Worm (Caenorhabditis elegans) whole organism, L4 larva: ENCODE measurements around the gene ghi-1.
A peak's percentile ranks its signal among the peaks of the same experiment; 100 is the strongest.

Experiments
- D1046.2 ChIP-seq: fragments of 200-800 bp; sonication (Bioruptor generic); IDR thresholded peaks from 2 replicates; pipeline ENCODE4 v1.3.6; 2022; ENCODE audit warnings: missing genetic modification characterization, missing compliant biosample characterization
- F10B5.3 ChIP-seq: sonication (generic microtip); optimal IDR thresholded peaks from 2 replicates; lab custom pipeline; 2016; ENCODE audit warnings: mild to moderate bottlenecking, missing genetic modification characterization, missing compliant biosample characterization
- F37D6.2 ChIP-seq: sonication (generic microtip); optimal IDR thresholded peaks from 2 replicates; lab custom pipeline; 2016; ENCODE audit warnings: mild to moderate bottlenecking, missing genetic modification characterization, missing compliant biosample characterization
- T26A8.4 ChIP-seq: fragments of 200-800 bp; sonication (Bioruptor generic); IDR thresholded peaks from 2 replicates; pipeline ENCODE4 v1.3.6; 2022; ENCODE audit warnings: missing genetic modification characterization, missing compliant biosample characterization
- Y5F2A.4 ChIP-seq: fragments of 200-800 bp; sonication (Bioruptor generic); optimal IDR thresholded peaks from 2 replicates; lab custom pipeline; 2018; ENCODE audit warnings: mild to moderate bottlenecking, missing genetic modification characterization, missing compliant biosample characterization
- Y75B8A.6 ChIP-seq: fragments of 200-800 bp; sonication (Bioruptor generic); IDR thresholded peaks from 2 replicates; pipeline ENCODE4 v1.3.6; 2022; ENCODE audit warnings: missing genetic modification reagents, missing genetic modification characterization, missing compliant biosample characterization
- aly-2 ChIP-seq: sonication (generic microtip); optimal IDR thresholded peaks from 2 replicates; lab custom pipeline; 2018; ENCODE audit warnings: missing biosample characterization, missing genetic modification characterization
- ama-1 ChIP-seq: fragments of 150-350 bp; optimal IDR thresholded peaks from 2 replicates; lab custom pipeline; 2014; ENCODE audit warnings: inconsistent platforms, mixed read lengths
- attf-4 ChIP-seq: sonication (generic microtip); optimal IDR thresholded peaks from 3 replicates; lab custom pipeline; 2017; ENCODE audit warnings: missing biosample characterization, missing genetic modification characterization
- ceh-44 ChIP-seq: fragments of 200-800 bp; sonication (Bioruptor generic); IDR thresholded peaks from 2 replicates; pipeline ENCODE4 v1.3.6; 2022; ENCODE audit warnings: missing genetic modification reagents, missing genetic modification characterization, missing compliant biosample characterization
- ctbp-1 ChIP-seq: fragments of 200-800 bp; sonication (Bioruptor generic); IDR thresholded peaks from 2 replicates; pipeline ENCODE4 v1.3.6; 2022; ENCODE audit warnings: missing genetic modification reagents, missing genetic modification characterization, missing compliant biosample characterization
- daf-16 ChIP-seq, 3 experiments: sonication (generic microtip); optimal IDR thresholded peaks; 2 replicates each; lab custom pipeline; 2016 to 2017; ENCODE audit warnings: missing genetic modification characterization in 3 of 3, missing genetic modification reagents in 3 of 3, mild to moderate bottlenecking in 2 of 3, missing compliant biosample characterization in 2 of 3, missing biosample characterization in 1 of 3, moderate library complexity in 1 of 3
- dpl-1 ChIP-seq: fragments of 150-350 bp; optimal IDR thresholded peaks from 2 replicates; lab custom pipeline; 2014; ENCODE audit warnings: missing biosample characterization, missing genetic modification reagents, missing genetic modification characterization
- dve-1 ChIP-seq: sonication (generic microtip); optimal IDR thresholded peaks from 2 replicates; lab custom pipeline; 2017; ENCODE audit warnings: antibody characterized with exemption, mild to moderate bottlenecking, missing genetic modification characterization, missing compliant biosample characterization; ENCODE audit not compliant: insufficient read depth
- fkh-10 ChIP-seq: fragments of 150-350 bp; optimal IDR thresholded peaks from 2 replicates; lab custom pipeline; 2014; ENCODE audit warnings: missing biosample characterization, missing genetic modification reagents, missing genetic modification characterization
- fos-1 ChIP-seq: fragments of 150-350 bp; optimal IDR thresholded peaks from 2 replicates; lab custom pipeline; 2014; ENCODE audit warnings: missing biosample characterization, missing genetic modification characterization
- hlh-11 ChIP-seq: fragments of 200-800 bp; sonication (Bioruptor generic); optimal IDR thresholded peaks from 2 replicates; lab custom pipeline; 2018; ENCODE audit warnings: mild to moderate bottlenecking, missing genetic modification characterization, missing compliant biosample characterization
- hlh-30 ChIP-seq: sonication (generic microtip); optimal IDR thresholded peaks from 2 replicates; lab custom pipeline; 2017; ENCODE audit warnings: antibody characterized with exemption, mild to moderate bottlenecking, missing genetic modification characterization, missing compliant biosample characterization; ENCODE audit not compliant: insufficient read depth
- hmg-1.1 ChIP-seq: fragments of 200-800 bp; sonication (Bioruptor generic); IDR thresholded peaks from 2 replicates; pipeline ENCODE4 v1.3.6; 2022; ENCODE audit warnings: missing genetic modification reagents, missing genetic modification characterization, missing compliant biosample characterization
- lim-7 ChIP-seq: fragments of 200-800 bp; sonication (Bioruptor generic); IDR thresholded peaks from 2 replicates; pipeline ENCODE4 v1.3.6; 2022; ENCODE audit warnings: missing genetic modification characterization, missing compliant biosample characterization
- lin-1 ChIP-seq: fragments of 200-800 bp; sonication (Bioruptor generic); IDR thresholded peaks from 2 replicates; pipeline ENCODE4 v1.3.6; 2022; ENCODE audit warnings: missing genetic modification reagents, missing genetic modification characterization, missing compliant biosample characterization
- lin-13 ChIP-seq: fragments of 150-350 bp; optimal IDR thresholded peaks from 2 replicates; lab custom pipeline; 2014; ENCODE audit warnings: missing biosample characterization, missing genetic modification reagents, missing genetic modification characterization
- lin-15B ChIP-seq: fragments of 150-350 bp; sonication (generic microtip); optimal IDR thresholded peaks from 3 replicates; lab custom pipeline; 2014; ENCODE audit warnings: missing biosample characterization, missing genetic modification characterization
- lin-29 ChIP-seq: fragments of 200-800 bp; sonication (Bioruptor generic); IDR thresholded peaks from 2 replicates; pipeline ENCODE4 v1.3.6; 2022; ENCODE audit warnings: missing genetic modification reagents, missing genetic modification characterization, missing compliant biosample characterization
- lin-39 ChIP-seq: fragments of 150-350 bp; optimal IDR thresholded peaks from 2 replicates; lab custom pipeline; 2014; ENCODE audit warnings: missing biosample characterization, missing genetic modification reagents, missing genetic modification characterization
- lir-3 ChIP-seq: sonication (generic microtip); optimal IDR thresholded peaks from 2 replicates; lab custom pipeline; 2016; ENCODE audit warnings: mild to moderate bottlenecking, missing genetic modification characterization, missing compliant biosample characterization
- lsy-2 ChIP-seq, 2 experiments: fragments of 150-350 bp in 1 of 2; sonication (generic microtip) in 1 of 2; optimal IDR thresholded peaks; 2 replicates each; lab custom pipeline; 2014 to 2017; ENCODE audit warnings: missing biosample characterization in 2 of 2, missing genetic modification characterization in 2 of 2
- madf-5 ChIP-seq, 2 experiments: fragments of 200-800 bp; sonication (Bioruptor generic); IDR thresholded peaks; 2 replicates each; pipeline ENCODE4 v1.3.6; 2022; ENCODE audit warnings: missing compliant biosample characterization in 2 of 2, missing genetic modification characterization in 2 of 2
- madf-9 ChIP-seq: fragments of 200-800 bp; sonication (Bioruptor generic); conservative IDR thresholded peaks from 2 replicates; pipeline ENCODE4 v1.3.6; 2022; ENCODE audit warnings: missing genetic modification reagents, missing genetic modification characterization, missing compliant biosample characterization
- mdl-1 ChIP-seq, 2 experiments: fragments of 150-350 bp in 1 of 2; sonication (generic microtip) in 1 of 2; optimal IDR thresholded peaks; 2 replicates each; lab custom pipeline; 2014 to 2017; ENCODE audit warnings: missing biosample characterization in 2 of 2, missing genetic modification characterization in 2 of 2
- mdt-29 ChIP-seq: fragments of 200-800 bp; sonication (Bioruptor generic); IDR thresholded peaks from 2 replicates; pipeline ENCODE4 v1.3.6; 2022; ENCODE audit warnings: missing genetic modification reagents, missing genetic modification characterization, missing compliant biosample characterization
- mes-2 ChIP-seq: sonication (generic microtip); optimal IDR thresholded peaks from 2 replicates; lab custom pipeline; 2016; ENCODE audit warnings: missing genotype, mild to moderate bottlenecking, missing genetic modification characterization, missing compliant biosample characterization; ENCODE audit not compliant: poor library complexity, severe bottlenecking
- mxl-3 ChIP-seq: fragments of 200-800 bp; sonication (Bioruptor generic); optimal IDR thresholded peaks from 2 replicates; lab custom pipeline; 2018; ENCODE audit warnings: mild to moderate bottlenecking, missing genetic modification characterization, missing compliant biosample characterization
- nhr-11 ChIP-seq: fragments of 150-350 bp; optimal IDR thresholded peaks from 2 replicates; lab custom pipeline; 2014; ENCODE audit warnings: missing biosample characterization, missing genetic modification characterization
- nhr-28 ChIP-seq: fragments of 150-350 bp; optimal IDR thresholded peaks from 2 replicates; lab custom pipeline; 2014; ENCODE audit warnings: missing biosample characterization, missing genetic modification characterization
- nhr-41 ChIP-seq: fragments of 200-800 bp; sonication (Bioruptor generic); IDR thresholded peaks from 2 replicates; pipeline ENCODE4 v1.3.6; 2022; ENCODE audit warnings: missing genetic modification reagents, missing genetic modification characterization, missing compliant biosample characterization
- nhr-42 ChIP-seq: fragments of 200-800 bp; sonication (Bioruptor generic); IDR thresholded peaks from 2 replicates; pipeline ENCODE4 v1.3.6; 2022; ENCODE audit warnings: missing genetic modification characterization, missing compliant biosample characterization
- nhr-6 ChIP-seq: fragments of 150-350 bp; optimal IDR thresholded peaks from 2 replicates; lab custom pipeline; 2014; ENCODE audit warnings: missing biosample characterization, missing genetic modification characterization
- nhr-76 ChIP-seq: fragments of 150-350 bp; optimal IDR thresholded peaks from 2 replicates; lab custom pipeline; 2014; ENCODE audit warnings: missing biosample characterization, missing genetic modification characterization
- nhr-77 ChIP-seq: fragments of 150-350 bp; optimal IDR thresholded peaks from 2 replicates; lab custom pipeline; 2014; ENCODE audit warnings: missing biosample characterization, missing genetic modification characterization
- rbr-2 ChIP-seq: sonication (generic microtip); optimal IDR thresholded peaks from 2 replicates; lab custom pipeline; 2016; ENCODE audit warnings: missing genotype, missing genetic modification characterization, missing compliant biosample characterization
- skn-1 ChIP-seq: fragments of 150-350 bp; optimal IDR thresholded peaks from 2 replicates; lab custom pipeline; 2014; ENCODE audit warnings: missing biosample characterization, missing genetic modification characterization
- unc-130 ChIP-seq: sonication (generic microtip); optimal IDR thresholded peaks from 2 replicates; lab custom pipeline; 2016; ENCODE audit warnings: missing genetic modification reagents, missing genetic modification characterization, missing compliant biosample characterization
- unc-62 ChIP-seq, 3 experiments: fragments of 150-350 bp in 1 of 3; sonication (generic microtip); optimal IDR thresholded peaks in 2 of 3; peaks in 1 of 3; 1 replicate in 1 of 3; 2 replicates in 2 of 3; lab custom pipeline; 2014 to 2017; ENCODE audit warnings: missing biosample characterization in 3 of 3, missing genetic modification characterization in 3 of 3, missing genetic modification reagents in 3 of 3, missing genotype in 1 of 3
- zfp-2 ChIP-seq: sonication (generic microtip); optimal IDR thresholded peaks from 2 replicates; lab custom pipeline; 2016; ENCODE audit warnings: mild to moderate bottlenecking, missing genetic modification characterization, missing compliant biosample characterization
- zfp-3 ChIP-seq: fragments of 200-800 bp; sonication (Bioruptor generic); conservative IDR thresholded peaks from 2 replicates; pipeline ENCODE4 v1.3.6; 2022; ENCODE audit warnings: missing genetic modification reagents, missing genetic modification characterization, missing compliant biosample characterization
- ztf-7 ChIP-seq: fragments of 150-350 bp; optimal IDR thresholded peaks from 2 replicates; lab custom pipeline; 2014; ENCODE audit warnings: missing biosample characterization, missing genetic modification characterization

Gene ghi-1

ce11 chrII:11632689-11633088 is 13.9 kb upstream of the ghi-1 start (continued):
- TF ChIP-seq mes-2 (tag; lab: Kevin White, UChicago) (peak; percentile 33), hlh-11 (tag; lab: Kevin White, UChicago) (peak; percentile 53), lsy-2 (tag; optimal IDR thresholded peaks at IDR 0.05; lab: Kevin White, UChicago) (peak in 1 of 2 experiments; percentile 41), mxl-3 (GFP tag; lab: Kevin White, UChicago) (peak; percentile 27)

ce11 chrII:11633509-11633908 is 13.0 kb upstream of the ghi-1 start, which contains the start of gene din-1:
TSS of gene din-1 (minus strand) at chrII:11633609.
- TF ChIP-seq lin-1 (GFP tag; lab: Robert Waterston, UW) = no peak
- no peak for TF ChIP-seq mdt-29 (GFP tag; lab: Robert Waterston, UW)
- no peak for TF ChIP-seq nhr-6 (tag; lab: Kevin White, UChicago)
- no peak for TF ChIP-seq nhr-76
- no peak for TF ChIP-seq hlh-30 (tag; lab: Kevin White, UChicago)
- TF ChIP-seq nhr-42 (GFP tag; lab: Robert Waterston, UW) = no peak
- no peak for TF ChIP-seq lin-15B (tag; lab: Kevin White, UChicago)
- no peak for TF ChIP-seq nhr-77
- TF ChIP-seq mdl-1 (tag; optimal IDR thresholded peaks at IDR 0.05; lab: Kevin White, UChicago) = no peak
- no peak for TF ChIP-seq fkh-10 (GFP tag; lab: Kevin White, UChicago)
- TF ChIP-seq D1046.2 (GFP tag; lab: Robert Waterston, UW) = no peak
- TF ChIP-seq Y75B8A.6 = no peak
- TF ChIP-seq lin-29 (GFP tag; lab: Robert Waterston, UW) = no peak
- no peak for TF ChIP-seq ctbp-1
- no peak for TF ChIP-seq madf-5 (GFP tag; IDR thresholded peaks at IDR 0.05; lab: Robert Waterston, UW)
- no peak for TF ChIP-seq aly-2
- TF ChIP-seq unc-62 (GFP tag; optimal IDR thresholded peaks at IDR 0.05 in 1 of 2; lab: Kevin White, UChicago) = no peak
- TF ChIP-seq unc-62 (tag; optimal IDR thresholded peaks at IDR 0.05; lab: Kevin White, UChicago) = no peak
- TF ChIP-seq, all 104 proteins: peak for 0

- TF ChIP-seq lin-15B (tag; lab: Kevin White, UChicago) (no peak), F10B5.3 (peak; percentile 44), daf-16 (GFP tag; optimal IDR thresholded peaks at IDR 0.05; lab: Kevin White, UChicago) (peak; percentile 4 to 40), daf-16 (tag; optimal IDR thresholded peaks at IDR 0.05; lab: Kevin White, UChicago) (peak; percentile 57), madf-9 (no peak), lin-13 (GFP tag; lab: Kevin White, UChicago) (peak; percentile 66), lir-3 (tag; lab: Kevin White, UChicago) (no peak), skn-1 (tag; lab: Kevin White, UChicago) (no peak), nhr-6 (tag; lab: Kevin White, UChicago) (peak; percentile 78), rbr-2 (tag; lab: Kevin White, UChicago) (peak; percentile 93), ceh-44 (GFP tag; lab: Robert Waterston, UW) (peak; percentile 64; the same call in 1 of the 2 replicates), fos-1 (tag; lab: Kevin White, UChicago) (no peak), mdt-29 (GFP tag; lab: Robert Waterston, UW) (no peak; the same call in 1 of the 2 replicates), nhr-11 (tag; lab: Kevin White, UChicago) (peak; percentile 89), attf-4 (tag; lab: Kevin White, UChicago) (no peak), lin-39 (tag; lab: Kevin White, UChicago) (no peak), nhr-41 (0 out of 2 replicates have a peak, but pooled peaks have one; percentile 25), ama-1 (lab: Kevin White, UChicago) (peak; percentile 74), hmg-1.1 (GFP tag; lab: Robert Waterston, UW) (peak; percentile 97), T26A8.4 (GFP tag; lab: Robert Waterston, UW) (peak; percentile 90), F37D6.2 (peak; percentile 74), zfp-2 (no peak), dve-1 (tag; lab: Kevin White, UChicago) (peak; percentile 85), unc-130 (GFP tag; lab: Kevin White, UChicago) (no peak), ztf-7 (peak; percentile 72), nhr-28 (tag; lab: Kevin White, UChicago) (peak; percentile 84), madf-5 (GFP tag; IDR thresholded peaks at IDR 0.05; lab: Robert Waterston, UW) (no peak), dpl-1 (GFP tag; lab: Kevin White, UChicago) (peak; percentile 60), Y5F2A.4 (GFP tag; lab: Kevin White, UChicago) (no peak), zfp-3 (GFP tag; lab: Robert Waterston, UW) (no peak), lim-7 (no peak)
These were observed 12.4 kb upstream of the ghi-1 start for ce11 chrII:11634057-11634676.
